Worm (Caenorhabditis elegans): ENCODE results near the gene R05D8.9.

- TF ChIP-seq unc-62 (GFP tag; optimal IDR thresholded peaks at IDR 0.05) (no peak), unc-39 (tag; optimal IDR thresholded peaks at IDR 0.05) (no peak), lin-13 (GFP tag; optimal IDR thresholded peaks at IDR 0.05) (no peak), snpc-4 (tag; optimal IDR thresholded peaks at IDR 0.05) (no peak), nhr-12 (tag; optimal IDR thresholded peaks at IDR 0.05) (no peak)
Measured at ce11 chrV:2720763-2721162, 46.6 kb downstream of the R05D8.9 start, which contains the start of gene srt-27.
